Fruit fly (Drosophila melanogaster): ENCODE results near the gene Ptpmeg.
A peak's percentile ranks its signal among the peaks of the same experiment; 100 is the strongest.

The Ptpmeg gene

DNA sequence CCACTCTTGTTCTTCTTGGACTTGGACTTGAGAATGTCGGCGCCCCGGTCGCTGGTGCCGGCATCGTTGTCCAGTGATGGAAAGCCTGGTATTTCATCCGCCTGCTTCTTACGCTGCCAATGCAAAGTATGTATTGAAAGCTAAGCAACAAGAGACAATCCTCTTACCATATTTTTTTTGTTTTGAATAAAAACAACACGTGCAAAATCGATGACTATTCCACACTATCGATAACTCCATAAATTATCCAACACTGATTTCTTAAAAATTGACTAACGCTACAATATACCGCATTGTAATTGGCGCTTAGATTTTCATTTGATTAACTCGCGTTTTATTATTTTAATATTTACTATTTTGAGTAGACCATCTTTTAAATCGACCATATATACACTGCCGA is 3.4 kb upstream of the Ptpmeg start, which contains the start of gene CG32344 (continued):
- TF ChIP-seq Fer2 (tag; optimal IDR thresholded peaks at IDR 0.05) (no peak), bab2 (GFP tag; optimal IDR thresholded peaks at IDR 0.05) (no peak), CG13123 (GFP tag; optimal IDR thresholded peaks at IDR 0.05) (no peak), CG7357 (GFP tag; IDR thresholded peaks at IDR 0.05) (no peak), insv (GFP tag; optimal IDR thresholded peaks at IDR 0.05) (no peak), Med (GFP tag) (peak; percentile 74), CG8281 (tag; optimal IDR thresholded peaks at IDR 0.05) (no peak), gsb-n (tag; optimal IDR thresholded peaks at IDR 0.05) (no peak), sens-2 (GFP tag; IDR thresholded peaks at IDR 0.05) (no peak), CG3847 (GFP tag; IDR thresholded peaks at IDR 0.05) (no peak), slp2 (GFP tag; optimal IDR thresholded peaks at IDR 0.05) (no peak), chif (GFP tag; optimal IDR thresholded peaks at IDR 0.05) (no peak), CG34422 (GFP tag; IDR thresholded peaks at IDR 0.05) (no peak), Drgx (GFP tag; IDR thresholded peaks at IDR 0.05) (no peak), CG33213 (GFP tag; optimal IDR thresholded peaks at IDR 0.05) (no peak), croc (GFP tag; conservative IDR thresholded peaks at IDR 0.05) (no peak), Hsf (GFP tag; optimal IDR thresholded peaks at IDR 0.05) (no peak), kah (GFP tag; optimal IDR thresholded peaks at IDR 0.05) (no peak), usp (GFP tag; optimal IDR thresholded peaks at IDR 0.05) (no peak), Dll (GFP tag; IDR thresholded peaks at IDR 0.05; ENCODE audit: partially characterized antibody) (peak; percentile 80), CG31365 (tag; optimal IDR thresholded peaks at IDR 0.05) (no peak), CG17612 (GFP tag; IDR thresholded peaks at IDR 0.05) (no peak), seq (GFP tag; IDR thresholded peaks at IDR 0.05) (no peak), CG7963 (GFP tag; IDR thresholded peaks at IDR 0.05; ENCODE audit: partially characterized antibody) (no peak), CG30431 (GFP tag; optimal IDR thresholded peaks at IDR 0.05) (no peak), CG3065 (GFP tag; optimal IDR thresholded peaks at IDR 0.05) (no peak), schlank (tag; optimal IDR thresholded peaks at IDR 0.05) (no peak), CG13287 (GFP tag; IDR thresholded peaks at IDR 0.05; ENCODE audit: partially characterized antibody) (peak; percentile 81), CG14050 (GFP tag; IDR thresholded peaks at IDR 0.05) (no peak), bigmax (GFP tag; optimal IDR thresholded peaks at IDR 0.05) (no peak), CG12236 (GFP tag; optimal IDR thresholded peaks at IDR 0.05) (no peak), Oli (tag; optimal IDR thresholded peaks at IDR 0.05) (no peak), gce (GFP tag; IDR thresholded peaks at IDR 0.05) (no peak), CG10267 (tag; optimal IDR thresholded peaks at IDR 0.05) (peak; percentile 96), CG10543 (GFP tag; optimal IDR thresholded peaks at IDR 0.05) (no peak), CG3726 (GFP tag; IDR thresholded peaks at IDR 0.05) (no peak), CG13424 (tag; optimal IDR thresholded peaks at IDR 0.05) (no peak), Dad (GFP tag; optimal IDR thresholded peaks at IDR 0.05) (no peak), peb (GFP tag; IDR thresholded peaks at IDR 0.05) (no peak), Hr3 (GFP tag; optimal IDR thresholded peaks at IDR 0.05) (no peak), unc-4 (GFP tag; IDR thresholded peaks at IDR 0.05; ENCODE audit: partially characterized antibody) (peak; percentile 81), wor (GFP tag; IDR thresholded peaks at IDR 0.05) (no peak), CG43689 (GFP tag; IDR thresholded peaks at IDR 0.05) (no peak), dati (GFP tag; IDR thresholded peaks at IDR 0.05) (no peak), knrl (GFP tag; IDR thresholded peaks at IDR 0.05; ENCODE audit: partially characterized antibody) (peak; percentile 56; the same call in 2 of the 3 replicates), CG7745 (tag; optimal IDR thresholded peaks at IDR 0.05) (no peak), CG9437 (GFP tag; optimal IDR thresholded peaks at IDR 0.05) (no peak), CG17912 (GFP tag; optimal IDR thresholded peaks at IDR 0.05) (no peak), CG12155 (GFP tag; optimal IDR thresholded peaks at IDR 0.05) (no peak), CG6813 (GFP tag; optimal IDR thresholded peaks at IDR 0.05) (no peak), kni (GFP tag; optimal IDR thresholded peaks at IDR 0.05) (no peak), CG30403 (GFP tag; optimal IDR thresholded peaks at IDR 0.05) (no peak)

All from whole organism, embryonic.